Fruit fly (Drosophila melanogaster) whole organism, prepupa: ENCODE results near the gene Nt5b.

Experiments used
- CG11762 ChIP-seq: fragments of 200-800 bp; sonication (Bioruptor generic); optimal IDR thresholded peaks from 3 replicates; lab custom pipeline; 2016; ENCODE audit warnings: missing biosample characterization, missing genetic modification characterization; ENCODE audit not compliant: insufficient read depth
- CG11902 ChIP-seq: fragments of 200-800 bp; sonication (Bioruptor generic); optimal IDR thresholded peaks from 3 replicates; lab custom pipeline; 2016; ENCODE audit warnings: missing biosample characterization, missing genetic modification characterization
- CG3032 ChIP-seq: fragments of 200-800 bp; optimal IDR thresholded peaks from 2 replicates; lab custom pipeline; 2019; ENCODE audit warnings: missing biosample characterization, mild to moderate bottlenecking, missing genetic modification characterization, moderate library complexity
- CG6808 ChIP-seq: fragments of 200-800 bp; sonication (Bioruptor generic); optimal IDR thresholded peaks from 3 replicates; lab custom pipeline; 2017; ENCODE audit warnings: missing biosample characterization, missing genetic modification characterization, mild to moderate bottlenecking, moderate library complexity, missing genetic modification reagents
- CG6854 ChIP-seq: fragments of 200-800 bp; sonication (Bioruptor generic); optimal IDR thresholded peaks from 2 replicates; lab custom pipeline; 2017; ENCODE audit warnings: missing biosample characterization, mild to moderate bottlenecking, missing genetic modification characterization
- CG8319 ChIP-seq: fragments of 200-800 bp; sonication (Bioruptor generic); optimal IDR thresholded peaks from 3 replicates; lab custom pipeline; 2016; ENCODE audit warnings: missing biosample characterization, missing genetic modification characterization
- Ets21C ChIP-seq: fragments of 200-800 bp; sonication (Bioruptor generic); optimal IDR thresholded peaks from 3 replicates; lab custom pipeline; 2016; ENCODE audit warnings: missing biosample characterization, missing genetic modification characterization
- OdsH ChIP-seq: fragments of 200-800 bp; sonication (Bioruptor generic); optimal IDR thresholded peaks from 3 replicates; lab custom pipeline; 2016; ENCODE audit warnings: missing biosample characterization, missing genetic modification characterization

DNA sequence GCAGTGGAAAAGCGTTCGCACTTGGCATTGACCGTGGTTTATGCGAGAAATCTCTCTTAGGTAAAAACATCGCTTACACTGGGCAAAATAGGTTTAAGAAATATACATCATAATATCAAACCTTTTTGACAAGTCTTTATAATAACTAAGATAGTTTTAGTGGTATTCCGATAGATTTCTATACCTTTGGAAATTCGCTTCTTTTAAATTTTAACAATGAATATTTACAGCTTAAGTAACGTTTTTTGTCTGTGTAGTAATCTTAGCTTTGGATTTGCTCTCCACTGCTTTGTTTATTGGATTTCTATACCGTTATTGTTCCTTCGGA is 2.6 kb downstream of the Nt5b start:
- TF ChIP-seq CG11762 (GFP tag; lab: Kevin White, UChicago) (no peak), CG6854 (GFP tag; lab: Kevin White, UChicago) (no peak), Ets21C (GFP tag; lab: Kevin White, UChicago) (no peak), OdsH (GFP tag; lab: Kevin White, UChicago) (peak; percentile 20), CG8319 (GFP tag; lab: Kevin White, UChicago) (no peak), CG6808 (no peak), CG11902 (GFP tag; lab: Kevin White, UChicago) (no peak), CG3032 (tag; lab: Kevin White, UChicago) (no peak)
